Worm (Caenorhabditis elegans) whole organism, mixed stage, embryonic: Measurements from ENCODE around the gene rpl-12.
A peak's percentile ranks its signal among the peaks of the same experiment; 100 is the strongest.

Source experiments
- M03D4.4 ChIP-seq: sonication (generic microtip); optimal IDR thresholded peaks from 2 replicates; lab custom pipeline; 2017; ENCODE audit warnings: mild to moderate bottlenecking, missing genetic modification characterization, missing compliant biosample characterization
- bed-3 ChIP-seq: fragments of 200-800 bp; sonication (Bioruptor generic); optimal IDR thresholded peaks from 3 replicates; lab custom pipeline; 2018; ENCODE audit warnings: mild to moderate bottlenecking, missing genetic modification characterization, moderate library complexity, missing compliant biosample characterization
- blmp-1 ChIP-seq: fragments of 150-350 bp; optimal IDR thresholded peaks from 2 replicates; lab custom pipeline; 2014; ENCODE audit warnings: missing biosample characterization, missing genetic modification characterization
- ceh-39 ChIP-seq: fragments of 150-350 bp; optimal IDR thresholded peaks from 2 replicates; lab custom pipeline; 2014; ENCODE audit warnings: missing biosample characterization, missing genetic modification characterization
- ceh-43 ChIP-seq: fragments of 200-800 bp; sonication (Bioruptor generic); optimal IDR thresholded peaks from 2 replicates; lab custom pipeline; 2018; ENCODE audit warnings: mild to moderate bottlenecking, missing genetic modification characterization, moderate library complexity, missing compliant biosample characterization
- ceh-83 ChIP-seq: fragments of 200-800 bp; sonication (Bioruptor generic); optimal IDR thresholded peaks from 2 replicates; lab custom pipeline; 2018; ENCODE audit warnings: mild to moderate bottlenecking, missing genetic modification characterization, missing compliant biosample characterization
- ces-1 ChIP-seq: fragments of 150-350 bp; optimal IDR thresholded peaks from 2 replicates; lab custom pipeline; 2014; ENCODE audit warnings: missing biosample characterization, missing genetic modification reagents, missing genetic modification characterization
- cnd-1 ChIP-seq: fragments of 200-800 bp; sonication (Bioruptor generic); optimal IDR thresholded peaks from 2 replicates; lab custom pipeline; 2018; ENCODE audit warnings: mild to moderate bottlenecking, missing genetic modification characterization, missing compliant biosample characterization
- drap-1 ChIP-seq: fragments of 200-800 bp; sonication (Bioruptor generic); optimal IDR thresholded peaks from 3 replicates; lab custom pipeline; 2018; ENCODE audit warnings: mild to moderate bottlenecking, missing genetic modification characterization, missing compliant biosample characterization
- elt-1 ChIP-seq: sonication (generic microtip); optimal IDR thresholded peaks from 2 replicates; lab custom pipeline; 2017; ENCODE audit warnings: missing genetic modification characterization, mild to moderate bottlenecking, missing compliant biosample characterization, antibody characterized with exemption, moderate library complexity, borderline replicate concordance; ENCODE audit not compliant: insufficient read depth
- elt-3 ChIP-seq: fragments of 150-350 bp; optimal IDR thresholded peaks from 2 replicates; lab custom pipeline; 2014; ENCODE audit warnings: missing biosample characterization, missing genetic modification characterization
- flh-1 ChIP-seq: fragments of 200-800 bp; sonication (Bioruptor generic); optimal IDR thresholded peaks from 2 replicates; lab custom pipeline; 2018; ENCODE audit warnings: mild to moderate bottlenecking, missing genetic modification characterization, moderate library complexity, missing compliant biosample characterization
- ham-2 ChIP-seq: fragments of 200-800 bp; sonication (Bioruptor generic); optimal IDR thresholded peaks from 2 replicates; lab custom pipeline; 2018; ENCODE audit warnings: mild to moderate bottlenecking, missing genetic modification characterization, missing compliant biosample characterization
- hlh-1 ChIP-seq: fragments of 150-350 bp; optimal IDR thresholded peaks from 2 replicates; lab custom pipeline; 2014; ENCODE audit warnings: missing biosample characterization, missing genetic modification reagents, missing genetic modification characterization
- lin-13 ChIP-seq: fragments of 150-350 bp; optimal IDR thresholded peaks from 2 replicates; lab custom pipeline; 2014; ENCODE audit warnings: missing biosample characterization, missing genetic modification characterization
- lin-32 ChIP-seq: fragments of 200-800 bp; sonication (Bioruptor generic); optimal IDR thresholded peaks from 2 replicates; lab custom pipeline; 2018; ENCODE audit warnings: mild to moderate bottlenecking, missing genetic modification characterization, missing compliant biosample characterization
- lsy-2 ChIP-seq: fragments of 150-350 bp; optimal IDR thresholded peaks from 2 replicates; lab custom pipeline; 2014; ENCODE audit warnings: missing biosample characterization, missing genetic modification characterization
- mab-5 ChIP-seq: fragments of 150-350 bp; optimal IDR thresholded peaks from 2 replicates; lab custom pipeline; 2014; ENCODE audit warnings: missing biosample characterization, missing genetic modification characterization
- mep-1 ChIP-seq: fragments of 150-350 bp; optimal IDR thresholded peaks from 2 replicates; lab custom pipeline; 2017; ENCODE audit warnings: missing biosample characterization, missing genetic modification reagents, missing genetic modification characterization, inconsistent platforms
- mls-2 ChIP-seq: sonication (generic microtip); optimal IDR thresholded peaks from 2 replicates; lab custom pipeline; 2016; ENCODE audit warnings: mild to moderate bottlenecking, missing genetic modification characterization, moderate library complexity, missing compliant biosample characterization
- nhr-12 ChIP-seq: fragments of 150-350 bp; optimal IDR thresholded peaks from 2 replicates; lab custom pipeline; 2014; ENCODE audit warnings: missing biosample characterization, missing genetic modification characterization
- nhr-2 ChIP-seq: fragments of 150-350 bp; optimal IDR thresholded peaks from 2 replicates; lab custom pipeline; 2014; ENCODE audit warnings: missing biosample characterization, missing genetic modification characterization
- nhr-237 ChIP-seq: fragments of 150-350 bp; optimal IDR thresholded peaks from 2 replicates; lab custom pipeline; 2014; ENCODE audit warnings: missing biosample characterization, missing genetic modification characterization
- nhr-28 ChIP-seq: fragments of 150-350 bp; optimal IDR thresholded peaks from 2 replicates; lab custom pipeline; 2014; ENCODE audit warnings: missing biosample characterization, missing genetic modification characterization
- nhr-76 ChIP-seq: sonication (generic microtip); optimal IDR thresholded peaks from 2 replicates; lab custom pipeline; 2017; ENCODE audit warnings: missing biosample characterization, missing genetic modification characterization
- pha-4 ChIP-seq: fragments of 150-350 bp; optimal IDR thresholded peaks from 2 replicates; lab custom pipeline; 2018; ENCODE audit warnings: missing biosample characterization, missing genetic modification reagents, missing genetic modification characterization
- sem-2 ChIP-seq: fragments of 200-800 bp; sonication (Bioruptor generic); optimal IDR thresholded peaks from 2 replicates; lab custom pipeline; 2018; ENCODE audit warnings: mild to moderate bottlenecking, missing genetic modification characterization, missing compliant biosample characterization
- snpc-4 ChIP-seq: fragments of 150-350 bp; optimal IDR thresholded peaks from 2 replicates; lab custom pipeline; 2014; ENCODE audit warnings: missing biosample characterization, missing genetic modification characterization
- sptf-1 ChIP-seq: sonication (generic microtip); optimal IDR thresholded peaks from 2 replicates; lab custom pipeline; 2017; ENCODE audit warnings: mild to moderate bottlenecking, missing genetic modification characterization, moderate library complexity, missing compliant biosample characterization
- tbx-8 ChIP-seq: fragments of 200-800 bp; sonication (Bioruptor generic); optimal IDR thresholded peaks from 2 replicates; lab custom pipeline; 2018; ENCODE audit warnings: mild to moderate bottlenecking, missing genetic modification characterization, moderate library complexity, missing compliant biosample characterization
- unc-120 ChIP-seq: sonication (generic microtip); optimal IDR thresholded peaks from 2 replicates; lab custom pipeline; 2017; ENCODE audit warnings: missing genetic modification characterization, missing compliant biosample characterization; ENCODE audit not compliant: poor library complexity, severe bottlenecking
- unc-39 ChIP-seq: fragments of 150-350 bp; optimal IDR thresholded peaks from 2 replicates; lab custom pipeline; 2014; ENCODE audit warnings: missing biosample characterization, missing genetic modification characterization
- unc-62 ChIP-seq: fragments of 150-350 bp; optimal IDR thresholded peaks from 2 replicates; lab custom pipeline; 2014; ENCODE audit warnings: missing biosample characterization, missing genetic modification reagents, missing genetic modification characterization
- zip-8 ChIP-seq: fragments of 150-350 bp; optimal IDR thresholded peaks from 2 replicates; lab custom pipeline; 2014; ENCODE audit warnings: missing biosample characterization, missing genetic modification characterization
- ztf-11 ChIP-seq: fragments of 150-350 bp; optimal IDR thresholded peaks from 2 replicates; lab custom pipeline; 2014; ENCODE audit warnings: missing biosample characterization, missing genetic modification characterization

rpl-12 gene

ce11 chrIV:13240078-13240841, at the start of gene rpl-12:
Gene rpl-12, minus strand, starts transcription at chrIV:13240651.
- TF ChIP-seq elt-3 (tag; lab: Kevin White, UChicago) (peak; percentile 84), tbx-8 (peak; percentile 45), M03D4.4 (peak; percentile 74), mls-2 (tag; lab: Kevin White, UChicago) (peak; percentile 75), cnd-1 (peak; percentile 84), bed-3 (GFP tag; lab: Kevin White, UChicago) (no peak), sem-2 (GFP tag; lab: Kevin White, UChicago) (no peak), mep-1 (tag; lab: Kevin White, UChicago) (peak; percentile 99), hlh-1 (tag; lab: Kevin White, UChicago) (peak; percentile 71), nhr-28 (tag; lab: Kevin White, UChicago) (no peak), sptf-1 (tag; lab: Kevin White, UChicago) (peak; percentile 89), snpc-4 (no peak), pha-4 (tag; lab: Kevin White, UChicago) (peak; percentile 99), ham-2 (GFP tag; lab: Kevin White, UChicago) (peak; percentile 23), lin-32 (peak; percentile 3), blmp-1 (tag; lab: Kevin White, UChicago) (peak; percentile 52), flh-1 (GFP tag; lab: Kevin White, UChicago) (no peak), ztf-11 (tag; lab: Kevin White, UChicago) (peak; percentile 75), unc-39 (tag; lab: Kevin White, UChicago) (peak; percentile 75), lin-13 (peak; percentile 96), lsy-2 (tag; lab: Kevin White, UChicago) (peak; percentile 92), unc-120 (tag; lab: Kevin White, UChicago) (peak; percentile 75), elt-1 (tag; lab: Kevin White, UChicago) (no peak), zip-8 (tag; lab: Kevin White, UChicago) (peak; percentile 54), ceh-43 (GFP tag; lab: Kevin White, UChicago) (peak; percentile 67), nhr-237 (tag; lab: Kevin White, UChicago) (peak; percentile 97), nhr-12 (tag; lab: Kevin White, UChicago) (peak; percentile 75), ceh-39 (tag; lab: Kevin White, UChicago) (peak; percentile 94), ces-1 (GFP tag; lab: Kevin White, UChicago) (peak; percentile 100), mab-5 (tag; lab: Kevin White, UChicago) (peak; percentile 83), unc-62 (peak; percentile 94), ceh-83 (GFP tag; lab: Kevin White, UChicago) (peak; percentile 67), drap-1 (GFP tag; lab: Kevin White, UChicago) (peak; percentile 80), nhr-76 (tag; lab: Kevin White, UChicago) (no peak), nhr-2 (tag; lab: Kevin White, UChicago) (no peak)

ce11 chrIV:13290239-13290638, 49.8 kb upstream of the rpl-12 start:
- no peak for TF ChIP-seq snpc-4
- no peak for TF ChIP-seq ceh-39 (tag; lab: Kevin White, UChicago)
- TF ChIP-seq elt-3 (tag; lab: Kevin White, UChicago): no peak
- TF ChIP-seq mls-2 (tag; lab: Kevin White, UChicago): no peak
- TF ChIP-seq unc-62: no peak
- TF ChIP-seq unc-39 (tag; lab: Kevin White, UChicago): no peak
- TF ChIP-seq drap-1 (GFP tag; lab: Kevin White, UChicago): no peak
- no peak for TF ChIP-seq ztf-11 (tag; lab: Kevin White, UChicago)
- TF ChIP-seq ceh-83 (GFP tag; lab: Kevin White, UChicago): no peak
- TF ChIP-seq sem-2 (GFP tag; lab: Kevin White, UChicago): no peak
- TF ChIP-seq nhr-237 (tag; lab: Kevin White, UChicago): no peak
- no peak for TF ChIP-seq ceh-43 (GFP tag; lab: Kevin White, UChicago)
- TF ChIP-seq mep-1 (tag; lab: Kevin White, UChicago): no peak
- TF ChIP-seq elt-1 (tag; lab: Kevin White, UChicago): no peak
- TF ChIP-seq unc-120 (tag; lab: Kevin White, UChicago): no peak
- no peak for TF ChIP-seq nhr-12 (tag; lab: Kevin White, UChicago)
